Fruit fly (Drosophila melanogaster) whole organism, embryonic: ENCODE measurements around the gene Chpf.

Source experiments
- ATbp ChIP-seq: fragments of 200-800 bp; sonication (Bioruptor generic); optimal IDR thresholded peaks from 2 replicates; lab custom pipeline; 2017; ENCODE audit warnings: missing biosample characterization, mild to moderate bottlenecking, missing genetic modification characterization, missing genetic modification reagents
- Asciz ChIP-seq: fragments of 200-800 bp; sonication (Bioruptor generic); optimal IDR thresholded peaks from 2 replicates; lab custom pipeline; 2017; ENCODE audit warnings: missing biosample characterization, mild to moderate bottlenecking, missing genetic modification characterization, missing genetic modification reagents
- CG10366 ChIP-seq: fragments of 200-800 bp; sonication (Bioruptor generic); IDR thresholded peaks from 2 replicates; pipeline ENCODE4 v1.3.6; 2022; ENCODE audit warnings: missing biosample characterization, missing genetic modification characterization
- CG11093 ChIP-seq: fragments of 200-800 bp; sonication (Bioruptor generic); IDR thresholded peaks from 3 replicates; pipeline ENCODE4 v1.3.6; 2022; ENCODE audit warnings: missing biosample characterization, missing genetic modification characterization
- CG11456 ChIP-seq: fragments of 200-800 bp; sonication (Bioruptor generic); IDR thresholded peaks from 3 replicates; pipeline ENCODE4 v1.3.6; 2022; ENCODE audit warnings: missing biosample characterization, missing genetic modification characterization
- CG11695 ChIP-seq: fragments of 200-800 bp; sonication (Bioruptor generic); IDR thresholded peaks from 3 replicates; pipeline ENCODE4 v1.3.6; 2022; ENCODE audit warnings: missing biosample characterization, missing genetic modification characterization
- CG13296 ChIP-seq: fragments of 200-800 bp; sonication (Bioruptor generic); optimal IDR thresholded peaks from 3 replicates; lab custom pipeline; 2018; ENCODE audit warnings: missing biosample characterization, mild to moderate bottlenecking, missing genetic modification characterization
- CG14667 ChIP-seq: fragments of 200-800 bp; sonication (Bioruptor generic); IDR thresholded peaks from 2 replicates; pipeline ENCODE4 v1.3.6; 2022; ENCODE audit warnings: missing biosample characterization, missing genetic modification characterization
- CG16813 ChIP-seq: fragments of 200-800 bp; sonication (Bioruptor generic); IDR thresholded peaks from 3 replicates; pipeline ENCODE4 v1.3.6; 2022; ENCODE audit warnings: missing biosample characterization, missing genetic modification characterization; ENCODE audit not compliant: partially characterized antibody
- CG2199 ChIP-seq: fragments of 200-800 bp; sonication (Bioruptor generic); IDR thresholded peaks from 3 replicates; pipeline ENCODE4 v1.3.6; 2022; ENCODE audit warnings: missing biosample characterization, missing genetic modification characterization
- CG2875 ChIP-seq: fragments of 200-800 bp; sonication (Bioruptor generic); optimal IDR thresholded peaks from 2 replicates; lab custom pipeline; 2017; ENCODE audit warnings: missing biosample characterization, mild to moderate bottlenecking, missing genetic modification characterization, missing genetic modification reagents
- CG2889 ChIP-seq: fragments of 200-800 bp; sonication (Bioruptor generic); IDR thresholded peaks from 3 replicates; pipeline ENCODE4 v1.3.6; 2022; ENCODE audit warnings: missing biosample characterization, missing genetic modification characterization
- CG3407 ChIP-seq: fragments of 200-800 bp; sonication (Bioruptor generic); optimal IDR thresholded peaks from 2 replicates; lab custom pipeline; 2018; ENCODE audit warnings: missing biosample characterization, mild to moderate bottlenecking, missing genetic modification characterization
- CG4730 ChIP-seq: fragments of 200-800 bp; sonication (Bioruptor generic); IDR thresholded peaks from 2 replicates; pipeline ENCODE4 v1.3.6; 2022; ENCODE audit warnings: missing biosample characterization, missing genetic modification characterization
- CG5180 ChIP-seq: fragments of 200-800 bp; sonication (Bioruptor generic); optimal IDR thresholded peaks from 3 replicates; lab custom pipeline; 2017; ENCODE audit warnings: missing biosample characterization, missing genetic modification characterization, mild to moderate bottlenecking, moderate library complexity, missing genetic modification reagents
- CG6689 ChIP-seq: fragments of 200-800 bp; sonication (Bioruptor generic); IDR thresholded peaks from 2 replicates; pipeline ENCODE4 v1.3.6; 2022; ENCODE audit warnings: missing biosample characterization, missing genetic modification characterization
- CG7556 ChIP-seq: fragments of 200-800 bp; sonication (Bioruptor generic); optimal IDR thresholded peaks from 2 replicates; lab custom pipeline; 2017; ENCODE audit warnings: missing biosample characterization, mild to moderate bottlenecking, missing genetic modification characterization
- CG8281 ChIP-seq: fragments of 200-800 bp; sonication (Bioruptor generic); optimal IDR thresholded peaks from 2 replicates; lab custom pipeline; 2018; ENCODE audit warnings: missing biosample characterization, mild to moderate bottlenecking, missing genetic modification characterization, moderate library complexity
- CG8290 ChIP-seq, 3 experiments: fragments of 200-800 bp; sonication (Bioruptor generic); optimal IDR thresholded peaks; 2 replicates each; lab custom pipeline; 2016 to 2019; ENCODE audit warnings: missing biosample characterization in 3 of 3, missing genetic modification characterization in 3 of 3, mild to moderate bottlenecking in 2 of 3, moderate library complexity in 1 of 3
- CG8388 ChIP-seq: fragments of 200-800 bp; sonication (Bioruptor generic); optimal IDR thresholded peaks from 2 replicates; lab custom pipeline; 2019; ENCODE audit warnings: missing biosample characterization, mild to moderate bottlenecking, missing genetic modification characterization, moderate library complexity
- CHES-1-like ChIP-seq: fragments of 200-800 bp; sonication (Bioruptor generic); optimal IDR thresholded peaks from 2 replicates; lab custom pipeline; 2016; ENCODE audit warnings: missing biosample characterization, missing genetic modification characterization
- CTCF ChIP-seq: fragments of 200-800 bp; sonication (Bioruptor generic); optimal IDR thresholded peaks from 2 replicates; lab custom pipeline; 2017; ENCODE audit warnings: missing biosample characterization, mild to moderate bottlenecking, missing genetic modification characterization, moderate library complexity
- H15 ChIP-seq: fragments of 200-800 bp; sonication (Bioruptor generic); IDR thresholded peaks from 3 replicates; pipeline ENCODE4 v1.3.6; 2022; ENCODE audit warnings: missing biosample characterization, missing genetic modification characterization
- Hmx ChIP-seq: fragments of 200-800 bp; sonication (Bioruptor generic); optimal IDR thresholded peaks from 2 replicates; lab custom pipeline; 2016; ENCODE audit warnings: missing biosample characterization, missing genetic modification characterization
- PHDP ChIP-seq: fragments of 200-800 bp; sonication (Bioruptor generic); optimal IDR thresholded peaks from 3 replicates; lab custom pipeline; 2018; ENCODE audit warnings: missing biosample characterization, mild to moderate bottlenecking, missing genetic modification characterization, moderate library complexity
- br ChIP-seq: fragments of >200 bp; optimal IDR thresholded peaks from 2 replicates; lab custom pipeline; 2017
- corto ChIP-seq: fragments of 200-800 bp; sonication (Bioruptor generic); optimal IDR thresholded peaks from 2 replicates; lab custom pipeline; 2016; ENCODE audit warnings: missing biosample characterization, mild to moderate bottlenecking, missing genetic modification characterization, moderate library complexity
- croc ChIP-seq: fragments of 200-800 bp; sonication (Bioruptor generic); conservative IDR thresholded peaks from 3 replicates; pipeline ENCODE4 v1.3.6; 2022; ENCODE audit warnings: missing biosample characterization, missing genetic modification characterization
- crol ChIP-seq: fragments of 200-800 bp; sonication (Bioruptor generic); IDR thresholded peaks from 2 replicates; pipeline ENCODE4 v1.3.6; 2022; ENCODE audit warnings: missing biosample characterization, missing genetic modification characterization
- dmrt99B ChIP-seq: fragments of 200-800 bp; sonication (Bioruptor generic); optimal IDR thresholded peaks from 2 replicates; lab custom pipeline; 2018; ENCODE audit warnings: missing biosample characterization, mild to moderate bottlenecking, missing genetic modification characterization, moderate library complexity
- dysf ChIP-seq: fragments of 200-800 bp; sonication (Bioruptor generic); IDR thresholded peaks from 3 replicates; pipeline ENCODE4 v1.3.6; 2022; ENCODE audit warnings: missing biosample characterization, missing genetic modification characterization
- ewg ChIP-seq: fragments of 200-800 bp; sonication (Bioruptor generic); optimal IDR thresholded peaks from 3 replicates; lab custom pipeline; 2017; ENCODE audit warnings: mild to moderate bottlenecking, missing biosample characterization, missing genetic modification reagents, missing genetic modification characterization
- gce ChIP-seq: fragments of 200-800 bp; sonication (Bioruptor generic); IDR thresholded peaks from 3 replicates; pipeline ENCODE4 v1.3.6; 2022; ENCODE audit warnings: missing biosample characterization, missing genetic modification characterization
- grn ChIP-seq: fragments of 200-800 bp; sonication (Bioruptor generic); optimal IDR thresholded peaks from 3 replicates; lab custom pipeline; 2017; ENCODE audit warnings: missing biosample characterization, missing genetic modification characterization
- gsb ChIP-seq: fragments of 200-800 bp; sonication (Bioruptor generic); IDR thresholded peaks from 2 replicates; pipeline ENCODE4 v1.3.6; 2022; ENCODE audit warnings: missing biosample characterization, missing genetic modification characterization
- inv ChIP-seq: fragments of 200-800 bp; sonication (Bioruptor generic); IDR thresholded peaks from 2 replicates; pipeline ENCODE4 v1.3.6; 2022; ENCODE audit warnings: missing biosample characterization, missing genetic modification characterization; ENCODE audit not compliant: partially characterized antibody
- ken ChIP-seq: fragments of 200-800 bp; sonication (Bioruptor generic); IDR thresholded peaks from 3 replicates; pipeline ENCODE4 v1.3.6; 2022; ENCODE audit warnings: missing biosample characterization, missing genetic modification characterization
- kni ChIP-seq: fragments of 200-800 bp; sonication (Bioruptor generic); optimal IDR thresholded peaks from 3 replicates; lab custom pipeline; 2017; ENCODE audit warnings: mild to moderate bottlenecking, missing biosample characterization, missing genetic modification reagents, missing genetic modification characterization
- lmd ChIP-seq: fragments of 200-800 bp; sonication (Bioruptor generic); IDR thresholded peaks from 2 replicates; pipeline ENCODE4 v1.3.6; 2022; ENCODE audit warnings: missing biosample characterization, missing genetic modification characterization
- nom ChIP-seq: fragments of 200-800 bp; sonication (Bioruptor generic); optimal IDR thresholded peaks from 2 replicates; lab custom pipeline; 2017; ENCODE audit warnings: missing biosample characterization, missing genetic modification characterization, mild to moderate bottlenecking, moderate library complexity, missing genetic modification reagents
- oc ChIP-seq: fragments of 200-800 bp; sonication (Bioruptor generic); optimal IDR thresholded peaks from 2 replicates; lab custom pipeline; 2018; ENCODE audit warnings: missing biosample characterization, mild to moderate bottlenecking, missing genetic modification characterization, moderate library complexity
- pum ChIP-seq: fragments of 200-800 bp; sonication (Bioruptor generic); optimal IDR thresholded peaks from 2 replicates; lab custom pipeline; 2016; ENCODE audit warnings: missing biosample characterization, missing genetic modification characterization
- ranshi ChIP-seq: fragments of 200-800 bp; sonication (Bioruptor generic); IDR thresholded peaks from 2 replicates; pipeline ENCODE4 v1.3.6; 2022; ENCODE audit warnings: missing biosample characterization, missing genetic modification characterization
- salm ChIP-seq: fragments of 200-800 bp; sonication (Bioruptor generic); optimal IDR thresholded peaks from 2 replicates; lab custom pipeline; 2018; ENCODE audit warnings: missing biosample characterization, mild to moderate bottlenecking, missing genetic modification characterization
- sob ChIP-seq: fragments of 200-800 bp; sonication (Bioruptor generic); IDR thresholded peaks from 2 replicates; pipeline ENCODE4 v1.3.6; 2022; ENCODE audit warnings: missing biosample characterization, missing genetic modification characterization
- ssp ChIP-seq: fragments of 200-800 bp; sonication (Bioruptor generic); IDR thresholded peaks from 2 replicates; pipeline ENCODE4 v1.3.6; 2022; ENCODE audit warnings: missing biosample characterization, missing genetic modification characterization
- tgo ChIP-seq: fragments of 200-800 bp; sonication (Bioruptor generic); IDR thresholded peaks from 3 replicates; pipeline ENCODE4 v1.3.6; 2022; ENCODE audit warnings: missing biosample characterization, missing genetic modification characterization
- ttk ChIP-seq: fragments of 200-800 bp; sonication (Bioruptor generic); IDR thresholded peaks from 2 replicates; pipeline ENCODE4 v2.1.2; 2022; ENCODE audit warnings: missing biosample characterization, missing genetic modification characterization
- unpg ChIP-seq: fragments of 200-800 bp; sonication (Bioruptor generic); optimal IDR thresholded peaks from 3 replicates; lab custom pipeline; 2018; ENCODE audit warnings: missing biosample characterization, mild to moderate bottlenecking, missing genetic modification characterization, moderate library complexity

The Chpf gene

DNA sequence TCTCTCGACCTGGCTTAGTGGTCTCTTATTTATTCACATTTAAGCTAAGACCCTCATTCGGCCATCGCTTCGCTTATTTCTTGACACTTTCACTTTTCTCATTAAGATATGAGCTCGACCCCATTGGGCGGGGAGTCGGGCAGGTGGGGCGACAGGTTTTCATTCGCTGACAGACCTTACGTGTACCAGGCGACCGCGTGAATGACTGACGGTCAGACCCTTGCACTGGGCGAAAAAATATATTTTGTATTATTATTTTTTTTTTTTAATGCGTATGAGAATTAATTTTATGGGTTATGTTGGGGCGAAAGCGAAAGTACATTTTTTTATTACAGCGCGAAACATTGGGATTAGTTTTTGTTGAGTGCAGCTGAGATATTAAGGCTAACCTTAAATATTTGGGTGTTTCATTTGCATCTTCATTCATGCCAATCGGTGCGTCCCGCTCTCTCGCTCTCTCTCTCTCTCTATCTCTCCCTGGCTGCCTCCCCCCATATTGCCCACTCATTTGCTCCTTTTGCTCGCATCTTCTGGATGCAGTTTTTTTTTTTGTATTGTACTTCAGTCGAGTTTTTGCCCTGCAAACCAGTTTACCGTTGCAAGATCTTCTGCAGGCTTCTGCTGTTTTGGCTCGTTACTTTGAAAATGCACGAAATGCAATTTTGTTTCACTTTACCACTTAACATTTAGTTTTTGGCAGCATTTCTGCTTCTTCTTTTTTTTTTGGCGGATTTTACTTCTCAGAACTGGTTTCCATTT, 24.9 kb upstream of the Chpf start (continued):
- TF ChIP-seq CG11695 (GFP tag; lab: Robert Waterston, UW) (peak; percentile 52; the same call in 1 of the 3 replicates), lmd (peak; percentile 66), CG2875 (GFP tag; lab: Kevin White, UChicago) (peak; percentile 27), grn (GFP tag; lab: Kevin White, UChicago) (no peak), oc (tag; lab: Kevin White, UChicago) (peak; percentile 67), CG2889 (GFP tag; lab: Robert Waterston, UW) (no peak), PHDP (tag; lab: Kevin White, UChicago) (peak; percentile 42), salm (tag; lab: Kevin White, UChicago) (no peak), ewg (peak; percentile 43), CG16813 (GFP tag; lab: Robert Waterston, UW) (no peak), H15 (GFP tag; lab: Robert Waterston, UW) (peak; percentile 74; the same call in 2 of the 3 replicates), CG6689 (GFP tag; lab: Robert Waterston, UW) (peak; percentile 70), croc (GFP tag; lab: Robert Waterston, UW) (peak; percentile 54), ranshi (GFP tag; lab: Robert Waterston, UW) (peak; percentile 71), gsb (GFP tag; lab: Robert Waterston, UW) (no peak), Hmx (no peak), sob (GFP tag; lab: Robert Waterston, UW) (peak; percentile 48; the same call in 1 of the 2 replicates), CG4730 (GFP tag; lab: Robert Waterston, UW) (peak; percentile 56; the same call in 1 of the 2 replicates), CG3407 (GFP tag; lab: Kevin White, UChicago) (peak; percentile 33), CG8388 (GFP tag; lab: Kevin White, UChicago) (peak; percentile 10), br (lab: Kevin White, UChicago) (no peak), dmrt99B (peak; percentile 66), ken (peak; percentile 87), CG10366 (GFP tag; lab: Robert Waterston, UW) (peak; percentile 76), inv (no peak), CG11456 (peak; percentile 60; the same call in 1 of the 3 replicates), unpg (GFP tag; lab: Kevin White, UChicago) (peak; percentile 47), crol (peak; percentile 31; the same call in 1 of the 2 replicates), corto (GFP tag; lab: Kevin White, UChicago) (peak; percentile 54), CG13296 (GFP tag; lab: Kevin White, UChicago) (no peak), CG5180 (peak; percentile 57), CHES-1-like (GFP tag; lab: Kevin White, UChicago) (no peak), CG7556 (peak; percentile 39), CG8281 (peak; percentile 46), dysf (GFP tag; lab: Robert Waterston, UW) (peak; percentile 71), Asciz (GFP tag; lab: Kevin White, UChicago) (peak; percentile 50), tgo (peak; percentile 68), CG11093 (GFP tag; lab: Robert Waterston, UW) (peak; percentile 54; the same call in 1 of the 3 replicates), ATbp (peak; percentile 69), nom (GFP tag; lab: Kevin White, UChicago) (peak; percentile 64), ttk (peak; percentile 66; the same call in 1 of the 2 replicates), CTCF (peak; percentile 16), CG8290 (GFP tag; optimal IDR thresholded peaks at IDR 0.05; lab: Kevin White, UChicago) (no peak), CG8290 (tag; optimal IDR thresholded peaks at IDR 0.05; lab: Kevin White, UChicago) (no peak), gce (GFP tag; lab: Robert Waterston, UW) (peak; percentile 60; the same call in 2 of the 3 replicates), CG14667 (GFP tag; lab: Robert Waterston, UW) (peak; percentile 29; the same call in 1 of the 2 replicates), CG2199 (0 out of 3 replicates have a peak, but pooled peaks have one; percentile 25), pum (peak; percentile 8), kni (GFP tag; lab: Kevin White, UChicago) (peak; percentile 37), ssp (GFP tag; lab: Robert Waterston, UW) (peak; percentile 69)
